Fruit fly (Drosophila melanogaster): ENCODE data around the gene CG32333.

CG32333 gene

dm6 chr3L:1322159-1322558, 46.4 kb downstream of the CG32333 start:
- TF ChIP-seq tj (GFP tag; optimal IDR thresholded peaks at IDR 0.05), result no peak
- TF ChIP-seq cnc (optimal IDR thresholded peaks at IDR 0.05), result peak in 1 of 2 experiments; percentile 27
- no peak for TF ChIP-seq pad (GFP tag; optimal IDR thresholded peaks at IDR 0.05)
- no peak for TF ChIP-seq CG14711 (tag; optimal IDR thresholded peaks at IDR 0.05)

- no peak for TF ChIP-seq Hr96 (GFP tag; optimal IDR thresholded peaks at IDR 0.05)
- no peak for TF ChIP-seq cnc (optimal IDR thresholded peaks at IDR 0.05)
- no peak for TF ChIP-seq cic (GFP tag; optimal IDR thresholded peaks at IDR 0.05)
- no peak for TF ChIP-seq pad (GFP tag; optimal IDR thresholded peaks at IDR 0.05)
- no peak for TF ChIP-seq ovo (GFP tag; optimal IDR thresholded peaks at IDR 0.05)
- TF ChIP-seq CG7045 (GFP tag; optimal IDR thresholded peaks at IDR 0.05), result no peak
- no peak for TF ChIP-seq tj (GFP tag; optimal IDR thresholded peaks at IDR 0.05)
- TF ChIP-seq CG14711 (tag; optimal IDR thresholded peaks at IDR 0.05), result no peak
- TF ChIP-seq CG1620 (GFP tag; optimal IDR thresholded peaks at IDR 0.05), result no peak
- no peak for TF ChIP-seq toe (GFP tag; optimal IDR thresholded peaks at IDR 0.05)
- no peak for TF ChIP-seq bab1 (GFP tag; optimal IDR thresholded peaks at IDR 0.05)
Observed at dm6 chr3L:1322706-1323105, 47.0 kb downstream of the CG32333 start, which contains the start of gene CG9184. Gene CG9184 (minus strand): TSS chr3L:1322806.

DNA sequence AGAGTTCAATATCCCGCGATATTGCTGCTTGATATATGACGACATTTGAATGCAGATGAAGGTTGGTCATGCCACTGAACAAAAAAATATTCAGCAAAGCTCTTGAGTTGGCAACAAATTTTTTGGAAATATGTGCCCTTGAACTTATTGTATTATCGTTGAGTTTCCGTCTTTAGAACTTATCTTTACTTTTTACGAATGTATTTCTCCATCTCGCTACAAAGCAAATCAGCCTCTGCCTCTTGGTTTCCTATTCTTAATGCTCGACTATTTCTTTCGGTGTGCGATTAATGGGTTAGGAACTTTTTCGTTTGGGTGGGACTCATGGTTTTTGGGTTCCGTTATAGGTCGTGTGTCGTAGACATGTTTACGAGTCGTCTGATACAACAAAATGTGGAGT, 47.4 kb downstream of the CG32333 start:
- TF ChIP-seq Clk (GFP tag; optimal IDR thresholded peaks at IDR 0.05), result no peak
- peak; percentile 38 for TF ChIP-seq tj (GFP tag; optimal IDR thresholded peaks at IDR 0.05)

- TF ChIP-seq kay (GFP tag; ENCODE audit: borderline replicate concordance) (no peak), cic (GFP tag; optimal IDR thresholded peaks at IDR 0.05) (peak; percentile 32), Mnt (GFP tag; optimal IDR thresholded peaks at IDR 0.05) (peak; percentile 18), CG1620 (GFP tag; optimal IDR thresholded peaks at IDR 0.05) (no peak), CG7101 (tag; optimal IDR thresholded peaks at IDR 0.05) (no peak), ovo (GFP tag; optimal IDR thresholded peaks at IDR 0.05) (no peak), bab1 (GFP tag; optimal IDR thresholded peaks at IDR 0.05) (no peak), Hr96 (GFP tag; optimal IDR thresholded peaks at IDR 0.05) (no peak)
Observed at dm6 chr3L:1324818-1325625, 49.3 kb downstream of the CG32333 start.

DNA sequence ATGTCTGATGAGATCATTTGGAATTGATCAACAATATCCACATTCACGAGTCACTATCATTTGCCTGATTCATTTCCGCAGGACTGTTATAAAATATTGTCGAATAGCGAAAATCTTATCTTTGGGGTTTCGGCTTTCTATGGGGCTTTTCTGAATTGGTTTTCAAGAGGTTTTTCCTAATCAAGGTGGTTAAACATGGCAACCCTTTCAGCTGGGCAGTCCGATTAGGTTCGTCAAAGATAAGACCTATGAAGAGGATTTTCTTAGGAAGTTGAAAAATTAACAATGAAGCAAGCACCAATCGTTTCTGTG, 49.8 kb downstream of the CG32333 start:
- TF ChIP-seq toe (GFP tag; optimal IDR thresholded peaks at IDR 0.05) (no peak), cic (GFP tag; optimal IDR thresholded peaks at IDR 0.05) (peak; percentile 22)

DNA sequence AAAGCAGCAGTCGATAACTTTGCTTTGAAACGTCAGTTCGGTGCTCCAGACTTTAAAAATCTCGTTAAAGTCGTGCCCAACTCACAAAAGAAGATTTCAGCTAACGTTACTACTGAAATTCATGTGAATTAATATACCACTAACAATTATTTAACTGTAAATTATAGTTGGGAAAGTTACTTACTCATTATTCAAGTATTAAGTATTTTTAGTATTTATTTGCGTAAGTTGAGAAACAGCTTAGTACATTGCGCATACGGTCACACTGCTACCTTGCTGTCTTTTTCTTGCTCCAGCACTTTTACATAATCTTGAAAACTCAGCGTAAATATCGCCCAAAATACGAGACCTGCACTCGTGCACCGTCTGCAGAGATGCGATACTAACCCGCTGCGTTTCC, 54.0 kb downstream of the CG32333 start, which contains the start of gene ND-ACP:
Gene ND-ACP (plus strand): TSS at position 226 of the 400 bp plus-strand sequence.
- TF ChIP-seq tj (GFP tag; optimal IDR thresholded peaks at IDR 0.05), result peak; percentile 46
- no peak for TF ChIP-seq CG7101 (tag; optimal IDR thresholded peaks at IDR 0.05)
- TF ChIP-seq ovo (GFP tag; optimal IDR thresholded peaks at IDR 0.05), result no peak
- TF ChIP-seq Mnt (GFP tag; optimal IDR thresholded peaks at IDR 0.05), result peak; percentile 13
- peak; percentile 17 for TF ChIP-seq pad (GFP tag; optimal IDR thresholded peaks at IDR 0.05)

DNA sequence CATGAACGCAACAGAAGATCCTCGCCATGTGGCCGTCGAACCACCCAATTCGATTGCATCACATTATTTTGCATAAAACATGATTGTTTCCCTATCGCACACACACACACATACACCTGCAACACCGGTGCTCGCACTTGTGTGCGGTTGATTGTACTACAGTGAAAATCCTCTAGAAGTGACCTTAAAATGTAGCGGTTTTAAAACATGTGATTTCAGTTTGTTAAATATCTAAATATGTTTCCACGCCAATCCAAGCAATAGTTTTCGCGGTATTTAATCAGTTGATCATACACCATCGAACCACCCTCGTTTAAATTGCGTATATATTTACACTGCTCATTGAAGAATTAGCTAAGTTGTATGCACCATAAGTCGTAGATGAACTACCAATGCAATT, 54.7 kb downstream of the CG32333 start:
- TF ChIP-seq toe (GFP tag; optimal IDR thresholded peaks at IDR 0.05), result no peak
- TF ChIP-seq ovo (GFP tag; optimal IDR thresholded peaks at IDR 0.05), result no peak
- TF ChIP-seq tj (GFP tag; optimal IDR thresholded peaks at IDR 0.05), result no peak
- TF ChIP-seq CG33017 (tag; optimal IDR thresholded peaks at IDR 0.05), result peak; percentile 20
- TF ChIP-seq Hr96 (GFP tag; optimal IDR thresholded peaks at IDR 0.05), result no peak
- TF ChIP-seq kay (GFP tag; ENCODE audit: borderline replicate concordance), result no peak
- TF ChIP-seq CG1620 (GFP tag; optimal IDR thresholded peaks at IDR 0.05), result no peak
- no peak for TF ChIP-seq Clk (GFP tag; optimal IDR thresholded peaks at IDR 0.05)
- no peak for TF ChIP-seq CG14711 (tag; optimal IDR thresholded peaks at IDR 0.05)
- no peak for TF ChIP-seq CG5204 (GFP tag; optimal IDR thresholded peaks at IDR 0.05)
- TF ChIP-seq Mnt (GFP tag; optimal IDR thresholded peaks at IDR 0.05), result no peak
- TF ChIP-seq Crg-1 (GFP tag; optimal IDR thresholded peaks at IDR 0.05), result no peak
- TF ChIP-seq CG7101 (tag; optimal IDR thresholded peaks at IDR 0.05), result peak; percentile 24
- TF ChIP-seq cnc (optimal IDR thresholded peaks at IDR 0.05), result no peak
- TF ChIP-seq CG12768 (GFP tag; optimal IDR thresholded peaks at IDR 0.05), result no peak
- TF ChIP-seq CG7045 (GFP tag; optimal IDR thresholded peaks at IDR 0.05), result no peak
- TF ChIP-seq pad (GFP tag; optimal IDR thresholded peaks at IDR 0.05), result no peak
- no peak for TF ChIP-seq CG11617 (GFP tag; optimal IDR thresholded peaks at IDR 0.05)

- TF ChIP-seq pad (GFP tag; optimal IDR thresholded peaks at IDR 0.05), result no peak
- TF ChIP-seq CG33017 (tag; optimal IDR thresholded peaks at IDR 0.05), result no peak
- no peak for TF ChIP-seq cnc (optimal IDR thresholded peaks at IDR 0.05)
- no peak for TF ChIP-seq bab1 (GFP tag; optimal IDR thresholded peaks at IDR 0.05)
- TF ChIP-seq kay (GFP tag; ENCODE audit: borderline replicate concordance), result no peak
- TF ChIP-seq CG11617 (GFP tag; optimal IDR thresholded peaks at IDR 0.05), result no peak
- TF ChIP-seq tj (GFP tag; optimal IDR thresholded peaks at IDR 0.05), result no peak
- TF ChIP-seq CG5204 (GFP tag; optimal IDR thresholded peaks at IDR 0.05), result no peak
- no peak for TF ChIP-seq Clk (GFP tag; optimal IDR thresholded peaks at IDR 0.05)
- no peak for TF ChIP-seq CG1620 (GFP tag; optimal IDR thresholded peaks at IDR 0.05)
- TF ChIP-seq cic (GFP tag; optimal IDR thresholded peaks at IDR 0.05), result no peak
- TF ChIP-seq CG14711 (tag; optimal IDR thresholded peaks at IDR 0.05), result no peak
- no peak for TF ChIP-seq ovo (GFP tag; optimal IDR thresholded peaks at IDR 0.05)
- TF ChIP-seq Mnt (GFP tag; optimal IDR thresholded peaks at IDR 0.05), result no peak
- no peak for TF ChIP-seq CG7045 (GFP tag; optimal IDR thresholded peaks at IDR 0.05)
- TF ChIP-seq Crg-1 (GFP tag; optimal IDR thresholded peaks at IDR 0.05), result no peak
- TF ChIP-seq Hr96 (GFP tag; optimal IDR thresholded peaks at IDR 0.05), result no peak
- TF ChIP-seq CG7101 (tag; optimal IDR thresholded peaks at IDR 0.05), result no peak
- TF ChIP-seq CG12768 (GFP tag; optimal IDR thresholded peaks at IDR 0.05), result no peak
- no peak for TF ChIP-seq toe (GFP tag; optimal IDR thresholded peaks at IDR 0.05)
Observed at dm6 chr3L:1331542-1331941, 55.8 kb downstream of the CG32333 start, which contains the start of gene msd1. Gene msd1 (plus strand): TSS chr3L:1331744.

All from whole organism, adult.